Worm (Caenorhabditis elegans): Measurements from ENCODE around the gene R193.2.
A peak's percentile ranks its signal among the peaks of the same experiment; 100 is the strongest.

The R193.2 gene

ce11 chrX:1103702-1104262 is 44.6 kb downstream of the R193.2 start, which contains the start of gene ife-4:
TSS of gene ife-4 (plus strand) at chrX:1104212.
- TF ChIP-seq him-1 (tag; optimal IDR thresholded peaks at IDR 0.05), result peak; percentile 15
- no peak for TF ChIP-seq W03F9.2 (tag; optimal IDR thresholded peaks at IDR 0.05)
- no peak for TF ChIP-seq dao-5 (tag; optimal IDR thresholded peaks at IDR 0.05)

ce11 chrX:1096808-1097207 is 51.6 kb downstream of the R193.2 start, which contains the start of the genes pigx-1 and rme-6:
TSS of gene pigx-1 (minus strand) at chrX:1097013.
TSS of gene rme-6 (plus strand) at chrX:1097152.
- no peak for TF ChIP-seq him-1 (tag; optimal IDR thresholded peaks at IDR 0.05)
- no peak for TF ChIP-seq W03F9.2 (tag; optimal IDR thresholded peaks at IDR 0.05)
- no peak for TF ChIP-seq dao-5 (tag; optimal IDR thresholded peaks at IDR 0.05)

ce11 chrX:1094332-1094731 is 54.1 kb downstream of the R193.2 start:
- TF ChIP-seq him-1 (tag; optimal IDR thresholded peaks at IDR 0.05), result no peak
- no peak for TF ChIP-seq W03F9.2 (tag; optimal IDR thresholded peaks at IDR 0.05)
- no peak for TF ChIP-seq dao-5 (tag; optimal IDR thresholded peaks at IDR 0.05)

ce11 chrX:1093154-1093553 is 55.2 kb downstream of the R193.2 start:
- TF ChIP-seq W03F9.2 (tag; optimal IDR thresholded peaks at IDR 0.05) (peak; percentile 80), him-1 (tag; optimal IDR thresholded peaks at IDR 0.05) (peak; percentile 92), dao-5 (tag; optimal IDR thresholded peaks at IDR 0.05) (no peak)

- TF ChIP-seq W03F9.2 (tag; optimal IDR thresholded peaks at IDR 0.05), result no peak
- TF ChIP-seq dao-5 (tag; optimal IDR thresholded peaks at IDR 0.05), result no peak
- no peak for TF ChIP-seq him-1 (tag; optimal IDR thresholded peaks at IDR 0.05)
These were observed 58.7 kb downstream of the R193.2 start for ce11 chrX:1089676-1090075.

- no peak for TF ChIP-seq him-1 (tag; optimal IDR thresholded peaks at IDR 0.05)
- TF ChIP-seq dao-5 (tag; optimal IDR thresholded peaks at IDR 0.05), result no peak
- no peak for TF ChIP-seq W03F9.2 (tag; optimal IDR thresholded peaks at IDR 0.05)
These were observed 59.3 kb downstream of the R193.2 start for ce11 chrX:1089133-1089532.

- TF ChIP-seq W03F9.2 (tag; optimal IDR thresholded peaks at IDR 0.05) (no peak), dao-5 (tag; optimal IDR thresholded peaks at IDR 0.05) (no peak), him-1 (tag; optimal IDR thresholded peaks at IDR 0.05) (no peak)
These were observed 60.3 kb downstream of the R193.2 start, which contains the start of gene rei-2 for ce11 chrX:1088048-1088447. TSS of gene rei-2 (minus strand) at chrX:1088148.

- TF ChIP-seq dao-5 (tag; optimal IDR thresholded peaks at IDR 0.05) (no peak), W03F9.2 (tag; optimal IDR thresholded peaks at IDR 0.05) (no peak), him-1 (tag; optimal IDR thresholded peaks at IDR 0.05) (peak; percentile 17)
These were observed 61.9 kb downstream of the R193.2 start for ce11 chrX:1086406-1086897.

ce11 chrX:1085000-1085399 is 63.4 kb downstream of the R193.2 start:
- no peak for TF ChIP-seq him-1 (tag; optimal IDR thresholded peaks at IDR 0.05)
- TF ChIP-seq dao-5 (tag; optimal IDR thresholded peaks at IDR 0.05), result no peak
- no peak for TF ChIP-seq W03F9.2 (tag; optimal IDR thresholded peaks at IDR 0.05)

Measured in whole organism, L4/young adult.